Fruit fly (Drosophila melanogaster): Measurements from ENCODE around the gene robl37BC.

The robl37BC gene

dm6 chr2L:18965367-18966213 is 45.1 kb upstream of the robl37BC start (continued):
- TF ChIP-seq CG11093 (GFP tag; IDR thresholded peaks at IDR 0.05), result no peak
- TF ChIP-seq Gug (GFP tag; IDR thresholded peaks at IDR 0.05), result no peak
- no peak for TF ChIP-seq CG3065 (GFP tag; optimal IDR thresholded peaks at IDR 0.05)
- TF ChIP-seq ato (GFP tag; IDR thresholded peaks at IDR 0.05; ENCODE audit: partially characterized antibody), result no peak
- no peak for TF ChIP-seq wor (GFP tag; IDR thresholded peaks at IDR 0.05)
- TF ChIP-seq CG12942 (GFP tag; optimal IDR thresholded peaks at IDR 0.05), result no peak
- no peak for TF ChIP-seq CG32772 (GFP tag; IDR thresholded peaks at IDR 0.05)
- TF ChIP-seq CG2889 (GFP tag; IDR thresholded peaks at IDR 0.05), result no peak
- TF ChIP-seq CG12219 (GFP tag; optimal IDR thresholded peaks at IDR 0.05), result peak; percentile 14
- no peak for TF ChIP-seq CG2199 (GFP tag; IDR thresholded peaks at IDR 0.05)
- no peak for TF ChIP-seq H2.0 (GFP tag; IDR thresholded peaks at IDR 0.05)
- 0 out of 2 replicates have a peak, but pooled peaks have one; percentile 32 for TF ChIP-seq CG32767 (GFP tag; IDR thresholded peaks at IDR 0.05)
- no peak for TF ChIP-seq CG9437 (GFP tag; optimal IDR thresholded peaks at IDR 0.05)
- no peak for TF ChIP-seq CG8478 (optimal IDR thresholded peaks at IDR 0.05)
- TF ChIP-seq CG14050 (GFP tag; IDR thresholded peaks at IDR 0.05), result no peak
- TF ChIP-seq CG12236 (GFP tag; optimal IDR thresholded peaks at IDR 0.05), result no peak
- no peak for TF ChIP-seq ttk (GFP tag; IDR thresholded peaks at IDR 0.05)
- no peak for TF ChIP-seq Fer2 (tag; optimal IDR thresholded peaks at IDR 0.05)
- no peak for TF ChIP-seq Nf-YA (GFP tag; IDR thresholded peaks at IDR 0.05)
- TF ChIP-seq gsb-n (tag; optimal IDR thresholded peaks at IDR 0.05), result no peak
- TF ChIP-seq CG17359 (tag; optimal IDR thresholded peaks at IDR 0.05), result no peak
- no peak for TF ChIP-seq CG10267 (tag; optimal IDR thresholded peaks at IDR 0.05)
- TF ChIP-seq slou (GFP tag; optimal IDR thresholded peaks at IDR 0.05), result no peak
- TF ChIP-seq CG17612 (GFP tag; IDR thresholded peaks at IDR 0.05), result no peak
- no peak for TF ChIP-seq CG5953 (GFP tag; IDR thresholded peaks at IDR 0.05)
- no peak for TF ChIP-seq kay (GFP tag; optimal IDR thresholded peaks at IDR 0.05)
- TF ChIP-seq shn (GFP tag; optimal IDR thresholded peaks at IDR 0.05), result no peak
- no peak for TF ChIP-seq mld (GFP tag; IDR thresholded peaks at IDR 0.05; ENCODE audit: partially characterized antibody)
- TF ChIP-seq CG5245 (GFP tag; optimal IDR thresholded peaks at IDR 0.05), result no peak
- peak; percentile 70 for TF ChIP-seq CG2678 (tag; optimal IDR thresholded peaks at IDR 0.05)
- TF ChIP-seq CG15011 (GFP tag; optimal IDR thresholded peaks at IDR 0.05), result peak; percentile 72
- TF ChIP-seq CG8944 (GFP tag; optimal IDR thresholded peaks at IDR 0.05), result no peak
- 0 out of 2 replicates have a peak, but pooled peaks have one; percentile 44 for TF ChIP-seq vvl (GFP tag; IDR thresholded peaks at IDR 0.05)
- TF ChIP-seq trh (GFP tag; optimal IDR thresholded peaks at IDR 0.05), result no peak
- TF ChIP-seq CrebB (tag; optimal IDR thresholded peaks at IDR 0.05), result no peak
- peak; percentile 25 for TF ChIP-seq CG14014 (GFP tag; IDR thresholded peaks at IDR 0.05)
- no peak for TF ChIP-seq Mad (GFP tag; optimal IDR thresholded peaks at IDR 0.05)
- TF ChIP-seq Ssrp (tag; optimal IDR thresholded peaks at IDR 0.05), result no peak
- no peak for TF ChIP-seq sqz (GFP tag; optimal IDR thresholded peaks at IDR 0.05)
- TF ChIP-seq tap (tag; optimal IDR thresholded peaks at IDR 0.05), result no peak
- TF ChIP-seq CG13624 (GFP tag; optimal IDR thresholded peaks at IDR 0.05), result no peak
- TF ChIP-seq bowl (GFP tag; IDR thresholded peaks at IDR 0.05), result no peak
- TF ChIP-seq CG15269 (tag; optimal IDR thresholded peaks at IDR 0.05), result peak; percentile 54
- TF ChIP-seq CG3163 (GFP tag; optimal IDR thresholded peaks at IDR 0.05), result no peak
- no peak for TF ChIP-seq lola (GFP tag; optimal IDR thresholded peaks at IDR 0.05)
- no peak for TF ChIP-seq Dll (GFP tag; IDR thresholded peaks at IDR 0.05; ENCODE audit: partially characterized antibody)
- peak; percentile 64 for TF ChIP-seq gem (tag; optimal IDR thresholded peaks at IDR 0.05)
- TF ChIP-seq Hr39 (optimal IDR thresholded peaks at IDR 0.05), result no peak
- no peak for TF ChIP-seq h (optimal IDR thresholded peaks at IDR 0.05)
- no peak for TF ChIP-seq tin (GFP tag; optimal IDR thresholded peaks at IDR 0.05)
- no peak for TF ChIP-seq CG2129 (GFP tag; IDR thresholded peaks at IDR 0.05; ENCODE audit: partially characterized antibody)

All from whole organism, embryonic.